Worm (Caenorhabditis elegans) whole organism, L2 larva: ENCODE data around the gene bre-1.

Source experiments
- C34F6.9 ChIP-seq: fragments of 150-350 bp; optimal IDR thresholded peaks from 2 replicates; lab custom pipeline; 2014; ENCODE audit warnings: missing biosample characterization, missing genetic modification characterization
- F13H6.1 ChIP-seq: sonication (generic microtip); optimal IDR thresholded peaks from 2 replicates; lab custom pipeline; 2016; ENCODE audit warnings: missing genetic modification characterization, missing compliant biosample characterization
- alr-1 ChIP-seq: fragments of 150-350 bp; optimal IDR thresholded peaks from 2 replicates; lab custom pipeline; 2014; ENCODE audit warnings: missing biosample characterization, missing genetic modification characterization
- aly-2 ChIP-seq: fragments of 150-350 bp; optimal IDR thresholded peaks from 2 replicates; lab custom pipeline; 2014; ENCODE audit warnings: missing biosample characterization, missing genetic modification characterization
- ama-1 ChIP-seq: fragments of 150-350 bp; optimal IDR thresholded peaks from 2 replicates; lab custom pipeline; 2018; ENCODE audit warnings: inconsistent platforms
- blmp-1 ChIP-seq: sonication (generic microtip); optimal IDR thresholded peaks from 2 replicates; lab custom pipeline; 2017; ENCODE audit warnings: missing genetic modification characterization, mild to moderate bottlenecking, missing compliant biosample characterization, antibody characterized with exemption, moderate library complexity; ENCODE audit not compliant: insufficient read depth
- crh-2 ChIP-seq: sonication (generic microtip); optimal IDR thresholded peaks from 2 replicates; lab custom pipeline; 2017; ENCODE audit warnings: missing biosample characterization, missing genetic modification characterization
- dmd-4 ChIP-seq: sonication (generic microtip); optimal IDR thresholded peaks from 2 replicates; lab custom pipeline; 2017; ENCODE audit warnings: missing biosample characterization, missing genetic modification characterization
- egl-27 ChIP-seq: sonication (generic microtip); optimal IDR thresholded peaks from 3 replicates; lab custom pipeline; 2017; ENCODE audit warnings: missing biosample characterization, missing genetic modification reagents, missing genetic modification characterization
- elt-1 ChIP-seq: fragments of 150-350 bp; optimal IDR thresholded peaks from 2 replicates; lab custom pipeline; 2014; ENCODE audit warnings: missing biosample characterization, missing genetic modification characterization
- elt-3 ChIP-seq: sonication (generic microtip); optimal IDR thresholded peaks from 2 replicates; lab custom pipeline; 2017; ENCODE audit warnings: missing biosample characterization, missing genetic modification characterization
- fos-1 ChIP-seq: fragments of 150-350 bp; optimal IDR thresholded peaks from 2 replicates; lab custom pipeline; 2014; ENCODE audit warnings: missing biosample characterization, missing genetic modification characterization
- lin-11 ChIP-seq: fragments of 150-350 bp; sonication (generic microtip); optimal IDR thresholded peaks from 2 replicates; lab custom pipeline; 2014; ENCODE audit warnings: missing biosample characterization, missing genetic modification characterization, inconsistent platforms, mixed read lengths
- lin-13 ChIP-seq: fragments of 150-350 bp; optimal IDR thresholded peaks from 2 replicates; lab custom pipeline; 2014; ENCODE audit warnings: missing biosample characterization, missing genetic modification reagents, missing genetic modification characterization
- lin-39 ChIP-seq: fragments of 150-350 bp; optimal IDR thresholded peaks from 2 replicates; lab custom pipeline; 2014; ENCODE audit warnings: missing biosample characterization, missing genetic modification reagents, missing genetic modification characterization
- lsy-2 ChIP-seq, 2 experiments: fragments of 150-350 bp in 1 of 2; sonication (generic microtip) in 1 of 2; optimal IDR thresholded peaks; 2 replicates each; lab custom pipeline; 2014 to 2017; ENCODE audit warnings: missing biosample characterization in 2 of 2, missing genetic modification characterization in 2 of 2
- mab-5 ChIP-seq: fragments of 150-350 bp; optimal IDR thresholded peaks from 2 replicates; lab custom pipeline; 2014; ENCODE audit warnings: missing biosample characterization, missing genetic modification characterization
- mbf-1 ChIP-seq: sonication (generic microtip); optimal IDR thresholded peaks from 2 replicates; lab custom pipeline; 2017; ENCODE audit warnings: missing biosample characterization, missing genetic modification characterization
- mdl-1 ChIP-seq, 2 experiments: fragments of 150-350 bp in 1 of 2; sonication (generic microtip) in 1 of 2; optimal IDR thresholded peaks; 2 replicates each; lab custom pipeline; 2017; ENCODE audit warnings: missing biosample characterization in 2 of 2, missing genetic modification characterization in 2 of 2
- nhr-10 ChIP-seq: sonication (generic microtip); optimal IDR thresholded peaks from 2 replicates; lab custom pipeline; 2017; ENCODE audit warnings: missing biosample characterization, missing genetic modification characterization
- nhr-11 ChIP-seq: fragments of 150-350 bp; optimal IDR thresholded peaks from 2 replicates; lab custom pipeline; 2014; ENCODE audit warnings: missing biosample characterization, missing genetic modification characterization
- nhr-12 ChIP-seq: fragments of 150-350 bp; optimal IDR thresholded peaks from 2 replicates; lab custom pipeline; 2014; ENCODE audit warnings: missing biosample characterization, missing genetic modification characterization
- nhr-129 ChIP-seq: fragments of 150-350 bp; optimal IDR thresholded peaks from 2 replicates; lab custom pipeline; 2014; ENCODE audit warnings: missing biosample characterization, missing genetic modification characterization
- nhr-23 ChIP-seq: fragments of 150-350 bp; optimal IDR thresholded peaks from 2 replicates; lab custom pipeline; 2014; ENCODE audit warnings: missing biosample characterization, missing genetic modification reagents, missing genetic modification characterization
- nhr-237 ChIP-seq: fragments of 150-350 bp; optimal IDR thresholded peaks from 2 replicates; lab custom pipeline; 2014; ENCODE audit warnings: missing biosample characterization, missing genetic modification characterization
- nhr-25 ChIP-seq: fragments of 150-350 bp; sonication (generic microtip); optimal IDR thresholded peaks from 3 replicates; lab custom pipeline; 2014; ENCODE audit warnings: missing biosample characterization, missing genetic modification characterization
- nhr-6 ChIP-seq: fragments of 150-350 bp; optimal IDR thresholded peaks from 2 replicates; lab custom pipeline; 2014; ENCODE audit warnings: missing biosample characterization, missing genetic modification characterization
- nhr-77 ChIP-seq: fragments of 150-350 bp; optimal IDR thresholded peaks from 2 replicates; lab custom pipeline; 2014; ENCODE audit warnings: missing biosample characterization, missing genetic modification characterization
- sem-4 ChIP-seq: fragments of 150-350 bp; optimal IDR thresholded peaks from 2 replicates; lab custom pipeline; 2014; ENCODE audit warnings: missing biosample characterization, missing genetic modification reagents, missing genetic modification characterization
- skn-1 ChIP-seq: sonication (generic microtip); optimal IDR thresholded peaks from 2 replicates; lab custom pipeline; 2017; ENCODE audit warnings: missing biosample characterization, missing genetic modification characterization
- sma-9 ChIP-seq, 2 experiments: fragments of 150-350 bp in 1 of 2; sonication (generic microtip) in 1 of 2; optimal IDR thresholded peaks; 2 replicates each; lab custom pipeline; 2014 to 2016; ENCODE audit warnings: missing genetic modification characterization in 2 of 2, mild to moderate bottlenecking in 1 of 2, missing biosample characterization in 1 of 2, missing compliant biosample characterization in 1 of 2, missing genetic modification reagents in 1 of 2, moderate library complexity in 1 of 2
- snpc-4 ChIP-seq: fragments of 150-350 bp; optimal IDR thresholded peaks from 2 replicates; lab custom pipeline; 2014; ENCODE audit warnings: missing biosample characterization, missing genetic modification characterization
- unc-55 ChIP-seq: fragments of 150-350 bp; sonication (generic microtip); optimal IDR thresholded peaks from 3 replicates; lab custom pipeline; 2014; ENCODE audit warnings: missing biosample characterization, missing genetic modification reagents, missing genetic modification characterization
- zag-1 ChIP-seq: fragments of 150-350 bp; optimal IDR thresholded peaks from 2 replicates; lab custom pipeline; 2014; ENCODE audit warnings: missing biosample characterization, missing genetic modification characterization
- ztf-1 ChIP-seq: fragments of 200-800 bp; sonication (Bioruptor generic); conservative IDR thresholded peaks from 2 replicates; pipeline ENCODE4 v1.3.6; 2022; ENCODE audit warnings: missing genetic modification characterization, missing compliant biosample characterization
- ztf-4 ChIP-seq: fragments of 150-350 bp; optimal IDR thresholded peaks from 2 replicates; lab custom pipeline; 2014; ENCODE audit warnings: missing biosample characterization, missing genetic modification characterization

bre-1 gene

DNA sequence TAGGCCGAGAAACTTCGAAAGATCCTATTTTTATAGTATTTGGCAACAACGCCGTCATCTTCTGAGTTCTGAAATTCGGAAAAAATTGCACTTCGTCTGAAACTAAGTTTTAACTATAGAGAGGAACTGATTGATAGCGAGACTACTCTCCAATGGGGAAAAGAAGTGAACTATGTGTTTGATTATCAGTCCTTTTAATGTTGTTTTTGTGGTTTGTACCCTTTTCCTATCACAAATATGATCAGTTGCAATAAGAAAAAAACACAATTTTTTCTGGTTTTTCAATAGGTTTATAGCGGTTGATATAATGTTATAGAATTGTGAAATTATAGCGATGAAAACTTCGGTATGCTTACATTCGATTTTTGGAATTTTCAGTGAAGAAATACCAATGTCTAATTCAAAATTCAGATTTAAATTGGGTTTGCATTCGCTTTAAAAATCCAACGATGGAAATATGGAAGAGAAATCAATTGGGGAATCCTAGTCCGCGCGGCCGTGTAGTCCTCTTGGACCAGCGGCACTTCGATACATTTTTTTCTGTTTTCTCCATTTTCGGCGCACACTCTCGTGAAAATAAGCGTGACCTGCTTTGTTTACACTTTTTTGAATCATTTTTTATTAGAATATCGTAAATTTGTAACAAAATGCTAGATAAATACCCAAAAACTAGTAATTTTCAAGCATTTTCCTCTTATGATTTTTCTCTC, 13.7 kb upstream of the bre-1 start, which contains the start of gene C53B4.3 (continued):
- TF ChIP-seq nhr-11 (tag; lab: Kevin White, UChicago) (no peak), egl-27 (tag; lab: Kevin White, UChicago) (no peak), nhr-23 (no peak), lin-39 (tag; lab: Kevin White, UChicago) (no peak), ztf-4 (tag; lab: Kevin White, UChicago) (peak; percentile 1)

DNA sequence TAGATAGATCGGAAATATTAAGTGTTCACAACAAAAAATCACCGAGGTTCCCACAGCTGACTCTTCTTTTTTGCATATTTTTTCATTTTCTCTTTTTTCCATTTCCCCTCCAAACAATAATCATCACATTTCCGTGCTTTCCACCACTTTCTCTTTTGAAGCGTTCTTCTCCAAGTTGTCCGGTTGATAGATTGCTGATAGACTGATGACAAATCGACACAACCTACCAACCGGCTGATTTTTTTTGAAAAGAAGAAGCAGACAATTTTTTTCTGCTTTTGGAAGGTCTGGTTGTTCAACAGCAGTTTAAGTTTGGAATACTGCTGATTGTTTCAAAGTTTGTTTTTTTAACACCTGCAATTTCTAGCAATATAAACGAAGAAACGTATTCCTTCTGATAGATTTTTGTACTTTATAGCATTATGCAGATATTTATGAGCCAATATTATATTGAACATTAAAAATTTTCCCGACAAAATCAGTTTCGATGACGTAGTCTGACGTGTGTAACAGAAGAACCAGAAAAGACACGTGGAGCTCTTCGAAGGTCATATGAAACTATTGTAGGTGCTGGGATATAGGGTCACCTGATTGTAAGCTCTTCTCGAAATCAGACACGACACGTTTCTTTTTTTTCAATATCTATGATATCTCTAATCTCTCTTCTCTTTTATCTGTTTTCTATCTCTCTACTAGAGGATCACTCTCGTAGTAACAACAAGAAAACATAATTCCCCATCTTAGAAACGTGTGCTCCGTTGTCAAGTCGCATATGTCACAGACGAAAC, 12.3 kb upstream of the bre-1 start:
- TF ChIP-seq ama-1 (lab: Kevin White, UChicago) (no peak), crh-2 (tag; lab: Kevin White, UChicago) (peak; percentile 10), nhr-11 (tag; lab: Kevin White, UChicago) (no peak), blmp-1 (tag; lab: Kevin White, UChicago) (no peak), skn-1 (tag; lab: Kevin White, UChicago) (no peak), sma-9 (GFP tag; optimal IDR thresholded peaks at IDR 0.05; lab: Kevin White, UChicago) (peak; percentile 36), sma-9 (tag; optimal IDR thresholded peaks at IDR 0.05; lab: Kevin White, UChicago) (no peak), lin-11 (tag; lab: Kevin White, UChicago) (no peak), F13H6.1 (peak; percentile 34), nhr-25 (tag; lab: Kevin White, UChicago) (no peak), lsy-2 (tag; optimal IDR thresholded peaks at IDR 0.05; lab: Kevin White, UChicago) (peak in 1 of 2 experiments; percentile 63), alr-1 (no peak), zag-1 (tag; lab: Kevin White, UChicago) (no peak), lin-13 (GFP tag; lab: Kevin White, UChicago) (no peak), aly-2 (tag; lab: Kevin White, UChicago) (no peak), nhr-10 (tag; lab: Kevin White, UChicago) (no peak), ztf-4 (tag; lab: Kevin White, UChicago) (peak; percentile 17), nhr-12 (tag; lab: Kevin White, UChicago) (no peak), mab-5 (tag; lab: Kevin White, UChicago) (no peak), nhr-129 (tag; lab: Kevin White, UChicago) (peak; percentile 42), elt-1 (tag; lab: Kevin White, UChicago) (no peak), C34F6.9 (tag; lab: Kevin White, UChicago) (peak; percentile 56)

DNA sequence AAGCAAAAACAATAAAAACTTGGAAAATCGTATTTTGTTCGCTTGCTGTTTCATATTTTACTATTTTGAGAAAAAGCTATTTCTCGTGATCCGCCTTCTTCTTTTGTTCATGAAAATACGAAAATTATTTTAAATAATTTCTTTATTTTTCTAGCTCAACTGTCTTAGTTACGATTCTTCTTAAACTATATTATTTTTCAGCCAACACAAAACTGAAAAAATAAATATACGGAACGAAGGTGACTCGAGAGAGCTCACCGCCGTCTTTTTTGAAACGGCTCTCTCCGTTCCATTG, 11.8 kb upstream of the bre-1 start, which contains the start of gene pdzd-8:
Gene pdzd-8 (plus strand): TSS at position 196 of the 295 bp plus-strand sequence.
- TF ChIP-seq dmd-4 (tag; lab: Kevin White, UChicago) (no peak), mbf-1 (no peak), alr-1 (no peak), ztf-1 (GFP tag; lab: Robert Waterston, UW) (no peak), nhr-25 (tag; lab: Kevin White, UChicago) (no peak), lin-13 (GFP tag; lab: Kevin White, UChicago) (no peak), nhr-237 (tag; lab: Kevin White, UChicago) (no peak), mdl-1 (tag; optimal IDR thresholded peaks at IDR 0.05; lab: Kevin White, UChicago) (no peak), nhr-77 (tag; lab: Kevin White, UChicago) (no peak), elt-1 (tag; lab: Kevin White, UChicago) (no peak), lin-11 (tag; lab: Kevin White, UChicago) (no peak), sem-4 (tag; lab: Kevin White, UChicago) (no peak), nhr-12 (tag; lab: Kevin White, UChicago) (no peak), nhr-11 (tag; lab: Kevin White, UChicago) (no peak), C34F6.9 (tag; lab: Kevin White, UChicago) (no peak), unc-55 (GFP tag; lab: Kevin White, UChicago) (no peak), nhr-6 (no peak), fos-1 (tag; lab: Kevin White, UChicago) (no peak)

DNA sequence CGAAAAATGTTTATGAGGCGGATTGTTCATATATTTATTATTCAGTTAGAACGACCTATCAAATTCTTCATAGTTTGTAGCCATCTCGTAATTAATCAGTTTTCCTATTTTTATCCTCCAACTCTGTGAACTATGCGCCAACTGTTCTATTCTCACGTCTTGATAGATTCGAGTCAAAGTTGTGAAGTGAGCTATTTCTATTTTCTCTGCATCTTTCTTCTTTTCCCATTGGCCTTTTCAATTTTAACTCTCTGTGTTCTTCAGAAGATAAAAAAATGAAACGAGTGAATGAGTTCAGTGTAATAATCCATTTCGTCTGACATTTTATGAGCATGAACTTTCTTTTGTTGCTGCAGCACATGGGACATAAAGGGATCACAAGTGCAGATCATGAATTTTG, 9.0 kb upstream of the bre-1 start:
- TF ChIP-seq C34F6.9 (tag; lab: Kevin White, UChicago), result peak; percentile 32
- TF ChIP-seq elt-3 (tag; lab: Kevin White, UChicago), result no peak
- no peak for TF ChIP-seq snpc-4 (tag; lab: Kevin White, UChicago)
- TF ChIP-seq F13H6.1, result peak; percentile 42
- no peak for TF ChIP-seq lin-39 (tag; lab: Kevin White, UChicago)
- TF ChIP-seq ama-1 (lab: Kevin White, UChicago), result no peak
- TF ChIP-seq nhr-129 (tag; lab: Kevin White, UChicago), result peak; percentile 39
- TF ChIP-seq lsy-2 (tag; optimal IDR thresholded peaks at IDR 0.05; lab: Kevin White, UChicago), result peak in 1 of 2 experiments; percentile 61
- TF ChIP-seq lin-13 (GFP tag; lab: Kevin White, UChicago), result no peak
- TF ChIP-seq sma-9 (GFP tag; optimal IDR thresholded peaks at IDR 0.05; lab: Kevin White, UChicago), result peak; percentile 48
- TF ChIP-seq sma-9 (tag; optimal IDR thresholded peaks at IDR 0.05; lab: Kevin White, UChicago), result no peak
- peak; percentile 27 for TF ChIP-seq ztf-4 (tag; lab: Kevin White, UChicago)
- TF ChIP-seq, all 48 proteins: peak for 6
